Fruit fly (Drosophila melanogaster): ENCODE results near the gene CG13385.

- no peak for TF ChIP-seq CG8478 (optimal IDR thresholded peaks at IDR 0.05)
- no peak for TF ChIP-seq CTCF (optimal IDR thresholded peaks at IDR 0.05)
Observed at dm6 chr2L:8424662-8425208, 28.3 kb downstream of the CG13385 start.
